Fruit fly (Drosophila melanogaster) whole organism: ENCODE results near the gene CG11131.

Experiments used
- CG8478 ChIP-seq: fragments of >200 bp; optimal IDR thresholded peaks from 2 replicates; lab custom pipeline; 2018; ENCODE audit warnings: inconsistent platforms
- EcR ChIP-seq, 2 experiments: fragments of >200 bp; optimal IDR thresholded peaks; 2 replicates each; lab custom pipeline; 2017; ENCODE audit warnings: missing biosample characterization in 2 of 2, missing genetic modification characterization in 2 of 2, missing genetic modification reagents in 2 of 2
- psq ChIP-seq: fragments of >200 bp; optimal IDR thresholded peaks from 2 replicates; lab custom pipeline; 2017
- usp ChIP-seq: fragments of >200 bp; optimal IDR thresholded peaks from 2 replicates; lab custom pipeline; 2017; ENCODE audit warnings: missing biosample characterization, missing genetic modification characterization, mixed read lengths

DNA sequence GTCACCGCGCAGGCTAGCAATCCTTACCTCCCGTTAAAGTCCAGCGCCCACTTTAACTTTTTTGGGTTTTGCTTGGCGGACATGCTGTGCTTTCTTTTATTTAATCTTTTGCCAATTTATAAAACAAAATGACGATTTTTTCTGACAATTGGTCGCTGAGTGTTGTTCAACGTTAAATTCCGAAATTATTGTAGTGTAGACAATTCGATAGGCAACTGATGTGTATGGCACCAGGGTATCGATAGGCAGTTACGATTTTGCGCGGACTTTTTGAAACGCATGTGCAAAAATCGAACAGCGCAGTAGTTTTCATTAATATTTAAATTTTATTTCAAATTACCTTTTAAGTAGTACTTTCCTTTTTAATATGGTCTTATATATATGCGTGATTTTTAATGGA lies 30.5 kb upstream of the CG11131 start, which contains the start of gene EMC4:
- no peak for TF ChIP-seq psq
- TF ChIP-seq CG8478 (lab: Kevin White, UChicago): no peak
- TF ChIP-seq EcR (GFP tag; optimal IDR thresholded peaks at IDR 0.05; lab: Kevin White, UChicago): no peak
- no peak for TF ChIP-seq usp
